1 fruit fly cellular context compared by ENCODE assay signal in genomic region chr3L:1300076-1300635, dm6.
TF ChIP-seq lines count a peak whose summit lies in the region.

No protein-coding gene starts in this region.

TF ChIP-seq in whole organism, embryonic, 481 proteins besides CTCF, POLR2A, EP300 and RAD21 (continued from another document and continues in another):
- TF ChIP-seq CG17802 (tag; optimal IDR thresholded peaks at IDR 0.05; lab: Kevin White, UChicago) (peak; percentile 29), CG33213 (GFP tag; optimal IDR thresholded peaks at IDR 0.05; lab: Kevin White, UChicago) (peak; percentile 8), sens (GFP tag; lab: Kevin White, UChicago) (peak; percentile 88), Max (GFP tag; optimal IDR thresholded peaks at IDR 0.05; lab: Kevin White, UChicago) (peak; percentile 80), so (GFP tag; IDR thresholded peaks at IDR 0.05; lab: Robert Waterston, UW) (no peak; the same call in none of the 3 replicates), sc (optimal IDR thresholded peaks at IDR 0.05; lab: Kevin White, UChicago) (no peak), sc (GFP tag; optimal IDR thresholded peaks at IDR 0.05; lab: Kevin White, UChicago) (peak; percentile 79), Dip2 (GFP tag; IDR thresholded peaks at IDR 0.05; lab: Robert Waterston, UW) (no peak), fd64A (GFP tag; optimal IDR thresholded peaks at IDR 0.05; lab: Kevin White, UChicago) (peak; percentile 65), vvl (GFP tag; IDR thresholded peaks at IDR 0.05; lab: Robert Waterston, UW) (peak; percentile 92), CG7745 (tag; optimal IDR thresholded peaks at IDR 0.05; lab: Kevin White, UChicago) (no peak), tup (GFP tag; optimal IDR thresholded peaks at IDR 0.05; lab: Kevin White, UChicago) (peak; percentile 26), fu2 (GFP tag; optimal IDR thresholded peaks at IDR 0.05; lab: Kevin White, UChicago) (no peak), tx (GFP tag; optimal IDR thresholded peaks at IDR 0.05; lab: Kevin White, UChicago) (no peak), nmo (GFP tag; optimal IDR thresholded peaks at IDR 0.05; lab: Kevin White, UChicago) (peak; percentile 90), ttk (GFP tag; IDR thresholded peaks at IDR 0.05; lab: Robert Waterston, UW) (peak; percentile 48), Sox102F (GFP tag; optimal IDR thresholded peaks at IDR 0.05; lab: Kevin White, UChicago) (no peak), CG5245 (GFP tag; optimal IDR thresholded peaks at IDR 0.05; lab: Kevin White, UChicago) (peak; percentile 77), CrebB (tag; optimal IDR thresholded peaks at IDR 0.05; lab: Kevin White, UChicago) (peak; percentile 58), CG13424 (tag; optimal IDR thresholded peaks at IDR 0.05; lab: Kevin White, UChicago) (peak; percentile 82), CG15011 (GFP tag; optimal IDR thresholded peaks at IDR 0.05; lab: Kevin White, UChicago) (peak; percentile 79), CG2202 (tag; optimal IDR thresholded peaks at IDR 0.05; lab: Kevin White, UChicago) (peak; percentile 71), tgo (GFP tag; IDR thresholded peaks at IDR 0.05; lab: Robert Waterston, UW) (peak; percentile 79), CG32772 (GFP tag; IDR thresholded peaks at IDR 0.05; lab: Robert Waterston, UW) (peak; percentile 71), CG17359 (tag; optimal IDR thresholded peaks at IDR 0.05; lab: Kevin White, UChicago) (peak; percentile 87), CG11695 (GFP tag; IDR thresholded peaks at IDR 0.05; lab: Robert Waterston, UW) (peak; percentile 83), CG34422 (GFP tag; IDR thresholded peaks at IDR 0.05; lab: Robert Waterston, UW) (peak; percentile 86), Dll (GFP tag; IDR thresholded peaks at IDR 0.05; lab: Robert Waterston, UW; ENCODE audit: partially characterized antibody) (no peak), CG10366 (GFP tag; IDR thresholded peaks at IDR 0.05; lab: Robert Waterston, UW) (peak; percentile 79), CG8924 (tag; optimal IDR thresholded peaks at IDR 0.05; lab: Kevin White, UChicago) (peak; percentile 92), Deaf1 (tag; optimal IDR thresholded peaks at IDR 0.05; lab: Kevin White, UChicago) (peak; percentile 68), CG9876 (GFP tag; optimal IDR thresholded peaks at IDR 0.05; lab: Kevin White, UChicago) (no peak), CG6654 (GFP tag; optimal IDR thresholded peaks at IDR 0.05; lab: Kevin White, UChicago) (peak; percentile 46), pb (GFP tag; optimal IDR thresholded peaks at IDR 0.05; lab: Kevin White, UChicago) (no peak), CG2120 (GFP tag; optimal IDR thresholded peaks at IDR 0.05; lab: Kevin White, UChicago) (peak; percentile 75), CG7372 (GFP tag; IDR thresholded peaks at IDR 0.05; lab: Robert Waterston, UW) (peak; percentile 33; the same call in 1 of the 2 replicates), CG18619 (GFP tag; optimal IDR thresholded peaks at IDR 0.05; lab: Kevin White, UChicago) (peak; percentile 72), CG18011 (GFP tag; optimal IDR thresholded peaks at IDR 0.05; lab: Kevin White, UChicago) (peak; percentile 28), ranshi (GFP tag; IDR thresholded peaks at IDR 0.05; lab: Robert Waterston, UW) (peak; percentile 78; the same call in 1 of the 2 replicates), CG9609 (GFP tag; optimal IDR thresholded peaks at IDR 0.05; lab: Kevin White, UChicago) (peak; percentile 8), grn (GFP tag; optimal IDR thresholded peaks at IDR 0.05; lab: Kevin White, UChicago) (peak; percentile 80), pum (GFP tag; optimal IDR thresholded peaks at IDR 0.05; lab: Kevin White, UChicago) (peak; percentile 2), jumu (GFP tag; optimal IDR thresholded peaks at IDR 0.05; lab: Kevin White, UChicago) (no peak), Atf3 (GFP tag; optimal IDR thresholded peaks at IDR 0.05; lab: Kevin White, UChicago) (no peak), CG6683 (GFP tag; optimal IDR thresholded peaks at IDR 0.05; lab: Kevin White, UChicago) (peak; percentile 32), CG3838 (GFP tag; optimal IDR thresholded peaks at IDR 0.05; lab: Kevin White, UChicago) (peak; percentile 30), Mes4 (GFP tag; optimal IDR thresholded peaks at IDR 0.05; lab: Kevin White, UChicago) (no peak), CG6272 (GFP tag; IDR thresholded peaks at IDR 0.05; lab: Robert Waterston, UW) (peak; percentile 62), CG12391 (tag; optimal IDR thresholded peaks at IDR 0.05; lab: Kevin White, UChicago) (peak; percentile 92), lbe (GFP tag; optimal IDR thresholded peaks at IDR 0.05; lab: Kevin White, UChicago) (peak; percentile 79), CG10462 (GFP tag; optimal IDR thresholded peaks at IDR 0.05; lab: Kevin White, UChicago) (peak; percentile 57), jing (GFP tag; optimal IDR thresholded peaks at IDR 0.05; lab: Kevin White, UChicago) (no peak), Drgx (GFP tag; IDR thresholded peaks at IDR 0.05; lab: Robert Waterston, UW) (peak; percentile 23; the same call in 1 of the 2 replicates), nom (GFP tag; optimal IDR thresholded peaks at IDR 0.05; lab: Kevin White, UChicago) (peak; percentile 39), CG8765 (GFP tag; IDR thresholded peaks at IDR 0.05; lab: Robert Waterston, UW) (peak; percentile 61; the same call in 1 of the 2 replicates), CG15514 (GFP tag; optimal IDR thresholded peaks at IDR 0.05; lab: Kevin White, UChicago) (peak; percentile 43), h (optimal IDR thresholded peaks at IDR 0.05; lab: Kevin White, UChicago) (no peak), salm (tag; optimal IDR thresholded peaks at IDR 0.05; lab: Kevin White, UChicago) (peak; percentile 72), eyg (GFP tag; optimal IDR thresholded peaks at IDR 0.05; lab: Kevin White, UChicago) (no peak), CG6689 (GFP tag; IDR thresholded peaks at IDR 0.05; lab: Robert Waterston, UW) (peak; percentile 81), grau (tag; optimal IDR thresholded peaks at IDR 0.05; lab: Kevin White, UChicago) (peak; percentile 92), CG4730 (GFP tag; IDR thresholded peaks at IDR 0.05; lab: Robert Waterston, UW) (peak; percentile 69), inv (GFP tag; IDR thresholded peaks at IDR 0.05; lab: Robert Waterston, UW; ENCODE audit: partially characterized antibody) (no peak), Hand (GFP tag; optimal IDR thresholded peaks at IDR 0.05; lab: Kevin White, UChicago) (peak; percentile 66), CG11093 (GFP tag; IDR thresholded peaks at IDR 0.05; lab: Robert Waterston, UW) (peak; percentile 55; the same call in 2 of the 3 replicates), trh (GFP tag; optimal IDR thresholded peaks at IDR 0.05; lab: Kevin White, UChicago) (peak; percentile 27), CG15696 (tag; optimal IDR thresholded peaks at IDR 0.05; lab: Kevin White, UChicago) (peak; percentile 86), ato (GFP tag; IDR thresholded peaks at IDR 0.05; lab: Robert Waterston, UW; ENCODE audit: partially characterized antibody) (no peak), dati (GFP tag; IDR thresholded peaks at IDR 0.05; lab: Robert Waterston, UW) (0 out of 2 replicates have a peak, but pooled peaks have one; percentile 11), Ptx1 (GFP tag; IDR thresholded peaks at IDR 0.05; lab: Robert Waterston, UW) (peak; percentile 80), Meics (GFP tag; optimal IDR thresholded peaks at IDR 0.05; lab: Kevin White, UChicago) (peak; percentile 80), toy (GFP tag; IDR thresholded peaks at IDR 0.05; lab: Robert Waterston, UW) (no peak), abd-A (tag; optimal IDR thresholded peaks at IDR 0.05; lab: Kevin White, UChicago) (no peak), CG10543 (GFP tag; optimal IDR thresholded peaks at IDR 0.05; lab: Kevin White, UChicago) (peak; percentile 85), fd102C (GFP tag; optimal IDR thresholded peaks at IDR 0.05; lab: Kevin White, UChicago) (peak; percentile 41), croc (GFP tag; conservative IDR thresholded peaks at IDR 0.05; lab: Robert Waterston, UW) (peak; percentile 83), otp (GFP tag; IDR thresholded peaks at IDR 0.05; lab: Robert Waterston, UW) (peak; percentile 69; the same call in 2 of the 3 replicates), CG14014 (GFP tag; IDR thresholded peaks at IDR 0.05; lab: Robert Waterston, UW) (peak; percentile 71), fd3F (GFP tag; optimal IDR thresholded peaks at IDR 0.05; lab: Kevin White, UChicago) (peak; percentile 29), Nf-YB (GFP tag; optimal IDR thresholded peaks at IDR 0.05; lab: Kevin White, UChicago) (peak; percentile 69), CG32767 (GFP tag; IDR thresholded peaks at IDR 0.05; lab: Robert Waterston, UW) (no peak), CG10147 (GFP tag; optimal IDR thresholded peaks at IDR 0.05; lab: Kevin White, UChicago) (peak; percentile 75), crc (GFP tag; optimal IDR thresholded peaks at IDR 0.05; lab: Kevin White, UChicago) (no peak), CG18262 (tag; optimal IDR thresholded peaks at IDR 0.05; lab: Kevin White, UChicago) (peak; percentile 94), E2f1 (GFP tag; IDR thresholded peaks at IDR 0.05; lab: Robert Waterston, UW) (peak; percentile 58; the same call in 1 of the 2 replicates), Dek (tag; optimal IDR thresholded peaks at IDR 0.05; lab: Kevin White, UChicago) (peak; percentile 56), CG15269 (tag; optimal IDR thresholded peaks at IDR 0.05; lab: Kevin White, UChicago) (peak; percentile 78), CG9727 (GFP tag; optimal IDR thresholded peaks at IDR 0.05; lab: Kevin White, UChicago) (peak; percentile 89), crol (GFP tag; IDR thresholded peaks at IDR 0.05; lab: Robert Waterston, UW) (peak; percentile 85), phol (tag; optimal IDR thresholded peaks at IDR 0.05; lab: Kevin White, UChicago) (peak; percentile 88), CG16863 (GFP tag; optimal IDR thresholded peaks at IDR 0.05; lab: Kevin White, UChicago) (peak; percentile 38), run (tag; optimal IDR thresholded peaks at IDR 0.05; lab: Kevin White, UChicago) (peak; percentile 60), CG12942 (GFP tag; optimal IDR thresholded peaks at IDR 0.05; lab: Kevin White, UChicago) (peak; percentile 76), CG2129 (GFP tag; IDR thresholded peaks at IDR 0.05; lab: Robert Waterston, UW; ENCODE audit: partially characterized antibody) (no peak), CG33557 (GFP tag; optimal IDR thresholded peaks at IDR 0.05; lab: Kevin White, UChicago) (peak; percentile 81), CG10274 (GFP tag; optimal IDR thresholded peaks at IDR 0.05; lab: Kevin White, UChicago) (peak; percentile 37), Stat92E (GFP tag; optimal IDR thresholded peaks at IDR 0.05; lab: Kevin White, UChicago) (peak in 1 of 3 experiments; percentile 37), tap (tag; optimal IDR thresholded peaks at IDR 0.05; lab: Kevin White, UChicago) (peak; percentile 86), HLH3B (GFP tag; IDR thresholded peaks at IDR 0.05; lab: Robert Waterston, UW) (peak; percentile 83), Mrtf (GFP tag; IDR thresholded peaks at IDR 0.05; lab: Robert Waterston, UW) (peak; percentile 70; the same call in 1 of the 3 replicates), CG15601 (tag; optimal IDR thresholded peaks at IDR 0.05; lab: Kevin White, UChicago) (peak; percentile 86), CG17829 (tag; optimal IDR thresholded peaks at IDR 0.05; lab: Kevin White, UChicago) (peak; percentile 94), CG12236 (GFP tag; optimal IDR thresholded peaks at IDR 0.05; lab: Kevin White, UChicago) (peak; percentile 4), B-H1 (GFP tag; IDR thresholded peaks at IDR 0.05; lab: Robert Waterston, UW) (peak; percentile 62; the same call in 1 of the 3 replicates), CG8478 (optimal IDR thresholded peaks at IDR 0.05; lab: Kevin White, UChicago) (no peak), Sry-δ (GFP tag; optimal IDR thresholded peaks at IDR 0.05; lab: Kevin White, UChicago) (no peak), Nf-YA (GFP tag; IDR thresholded peaks at IDR 0.05; lab: Robert Waterston, UW) (no peak), CG4424 (GFP tag; optimal IDR thresholded peaks at IDR 0.05; lab: Kevin White, UChicago) (peak; percentile 62), ab (GFP tag; optimal IDR thresholded peaks at IDR 0.05; lab: Kevin White, UChicago) (no peak), wdn (GFP tag; IDR thresholded peaks at IDR 0.05; lab: Robert Waterston, UW) (peak; percentile 67), Blimp-1 (GFP tag; optimal IDR thresholded peaks at IDR 0.05; lab: Kevin White, UChicago) (peak; percentile 91), CG16815 (GFP tag; optimal IDR thresholded peaks at IDR 0.05; lab: Kevin White, UChicago) (peak; percentile 76), CG14860 (GFP tag; IDR thresholded peaks at IDR 0.05; lab: Robert Waterston, UW; ENCODE audit: partially characterized antibody) (no peak), sna (GFP tag; IDR thresholded peaks at IDR 0.05; lab: Robert Waterston, UW; ENCODE audit: partially characterized antibody) (no peak), CG10267 (tag; optimal IDR thresholded peaks at IDR 0.05; lab: Kevin White, UChicago) (peak; percentile 84), gcm (GFP tag; optimal IDR thresholded peaks at IDR 0.05; lab: Kevin White, UChicago) (peak; percentile 87), en (GFP tag; optimal IDR thresholded peaks at IDR 0.05; lab: Kevin White, UChicago) (no peak), Opbp (GFP tag; IDR thresholded peaks at IDR 0.05; lab: Robert Waterston, UW; ENCODE audit: partially characterized antibody) (no peak), Med (GFP tag; lab: Kevin White, UChicago) (peak; percentile 74), CG9797 (GFP tag; optimal IDR thresholded peaks at IDR 0.05; lab: Kevin White, UChicago) (no peak), Bteb2 (GFP tag; optimal IDR thresholded peaks at IDR 0.05; lab: Kevin White, UChicago) (no peak), dmrt99B (tag; optimal IDR thresholded peaks at IDR 0.05; lab: Kevin White, UChicago) (peak; percentile 84), CG10654 (GFP tag; optimal IDR thresholded peaks at IDR 0.05; lab: Kevin White, UChicago) (peak; percentile 72), pita (GFP tag; optimal IDR thresholded peaks at IDR 0.05; lab: Kevin White, UChicago) (no peak), CG11456 (GFP tag; IDR thresholded peaks at IDR 0.05; lab: Robert Waterston, UW) (0 out of 3 replicates have a peak, but pooled peaks have one; percentile 8), dmrt11E (tag; optimal IDR thresholded peaks at IDR 0.05; lab: Kevin White, UChicago) (peak; percentile 90), fru (optimal IDR thresholded peaks at IDR 0.05; lab: Kevin White, UChicago) (no peak), CG3281 (GFP tag; optimal IDR thresholded peaks at IDR 0.05; lab: Kevin White, UChicago) (peak; percentile 84), CG13123 (GFP tag; optimal IDR thresholded peaks at IDR 0.05; lab: Kevin White, UChicago) (peak; percentile 42), Vsx1 (GFP tag; optimal IDR thresholded peaks at IDR 0.05; lab: Kevin White, UChicago) (no peak), org-1 (GFP tag; optimal IDR thresholded peaks at IDR 0.05; lab: Kevin White, UChicago) (peak; percentile 75), Sin3A (optimal IDR thresholded peaks at IDR 0.05; lab: Kevin White, UChicago) (no peak)
